Worm (Caenorhabditis elegans): ENCODE results near the gene Y42H9AR.4.

- TF ChIP-seq snpc-4 (tag; optimal IDR thresholded peaks at IDR 0.05) (no peak), ztf-11 (tag; optimal IDR thresholded peaks at IDR 0.05) (no peak), pha-4 (tag; optimal IDR thresholded peaks at IDR 0.05) (peak; percentile 70), lin-13 (tag; optimal IDR thresholded peaks at IDR 0.05) (no peak), nhr-76 (tag; optimal IDR thresholded peaks at IDR 0.05) (no peak), ceh-39 (tag; optimal IDR thresholded peaks at IDR 0.05) (no peak), unc-39 (tag; optimal IDR thresholded peaks at IDR 0.05) (no peak), bed-3 (GFP tag; optimal IDR thresholded peaks at IDR 0.05) (no peak), blmp-1 (tag; optimal IDR thresholded peaks at IDR 0.05) (no peak), mep-1 (tag; optimal IDR thresholded peaks at IDR 0.05) (no peak), unc-62 (GFP tag; optimal IDR thresholded peaks at IDR 0.05) (no peak), mab-5 (tag; optimal IDR thresholded peaks at IDR 0.05) (no peak)
Observed at ce11 chrIV:8133536-8133935, 21.5 kb upstream of the Y42H9AR.4 start, which contains the start of gene sph-1.
